Worm (Caenorhabditis elegans) whole organism, young adult: ENCODE results near the gene tpra-1.

Source experiments
- C17E4.6 ChIP-seq: fragments of 200-800 bp; sonication (Bioruptor generic); IDR thresholded peaks from 2 replicates; pipeline ENCODE4 v1.3.6; 2022; ENCODE audit warnings: missing genetic modification reagents, missing genetic modification characterization, missing compliant biosample characterization
- D2030.7 ChIP-seq: fragments of 200-800 bp; sonication (Bioruptor generic); IDR thresholded peaks from 2 replicates; pipeline ENCODE4 v1.3.6; 2022; ENCODE audit warnings: missing genetic modification reagents, missing genetic modification characterization, missing compliant biosample characterization
- F23B12.7 ChIP-seq: sonication (generic microtip); optimal IDR thresholded peaks from 2 replicates; lab custom pipeline; 2017; ENCODE audit warnings: missing genetic modification characterization, mild to moderate bottlenecking, missing compliant biosample characterization, antibody characterized with exemption, moderate library complexity; ENCODE audit not compliant: insufficient read depth
- F33H1.4 ChIP-seq: fragments of 200-800 bp; sonication (Bioruptor generic); IDR thresholded peaks from 2 replicates; pipeline ENCODE4 v1.3.6; 2022; ENCODE audit warnings: missing genetic modification reagents, missing genetic modification characterization, missing compliant biosample characterization
- F37B4.10 ChIP-seq: fragments of 200-800 bp; sonication (Bioruptor generic); IDR thresholded peaks from 2 replicates; pipeline ENCODE4 v1.3.6; 2022; ENCODE audit warnings: missing genetic modification characterization, missing compliant biosample characterization
- F49E8.2 ChIP-seq: sonication (generic microtip); optimal IDR thresholded peaks from 3 replicates; lab custom pipeline; 2017; ENCODE audit warnings: missing genetic modification characterization, mild to moderate bottlenecking, missing compliant biosample characterization, antibody characterized with exemption, moderate library complexity; ENCODE audit not compliant: insufficient read depth
- F52B5.7 ChIP-seq: sonication (generic microtip); optimal IDR thresholded peaks from 2 replicates; lab custom pipeline; 2016; ENCODE audit warnings: mild to moderate bottlenecking, missing genetic modification characterization, missing compliant biosample characterization
- F55B11.4 ChIP-seq: sonication (generic microtip); optimal IDR thresholded peaks from 2 replicates; lab custom pipeline; 2016; ENCODE audit warnings: missing compliant biosample characterization, missing genetic modification characterization, borderline replicate concordance; ENCODE audit not compliant: insufficient read depth
- F57A8.1 ChIP-seq: fragments of 200-800 bp; sonication (Bioruptor generic); optimal IDR thresholded peaks from 2 replicates; lab custom pipeline; 2018; ENCODE audit warnings: mild to moderate bottlenecking, missing genetic modification characterization, moderate library complexity, missing compliant biosample characterization
- K12H6.12 ChIP-seq: fragments of 200-800 bp; sonication (Bioruptor generic); optimal IDR thresholded peaks from 2 replicates; lab custom pipeline; 2018; ENCODE audit warnings: mild to moderate bottlenecking, missing genetic modification characterization, missing compliant biosample characterization
- T26A5.8 ChIP-seq: sonication (generic microtip); optimal IDR thresholded peaks from 2 replicates; lab custom pipeline; 2016; ENCODE audit warnings: missing genetic modification characterization, missing compliant biosample characterization
- Y53F4B.3 ChIP-seq: fragments of 200-800 bp; sonication (Bioruptor generic); IDR thresholded peaks from 2 replicates; pipeline ENCODE4 v1.3.6; 2022; ENCODE audit warnings: missing genetic modification reagents, missing genetic modification characterization, missing compliant biosample characterization
- Y95B8A.8 ChIP-seq: fragments of 200-800 bp; sonication (Bioruptor generic); IDR thresholded peaks from 2 replicates; pipeline ENCODE4 v1.3.6; 2022; ENCODE audit warnings: missing genetic modification reagents, missing genetic modification characterization, missing compliant biosample characterization
- attf-3 ChIP-seq: fragments of 200-800 bp; sonication (Bioruptor generic); conservative IDR thresholded peaks from 2 replicates; pipeline ENCODE4 v1.3.6; 2022; ENCODE audit warnings: missing genetic modification reagents, missing genetic modification characterization, missing compliant biosample characterization
- cebp-1 ChIP-seq, 2 experiments: fragments of 200-800 bp in 1 of 2; sonication (Bioruptor generic) in 1 of 2; sonication (generic microtip) in 1 of 2; IDR thresholded peaks in 1 of 2; optimal IDR thresholded peaks in 1 of 2; 2 replicates each; pipeline versions ENCODE4 v1.3.6 to Lab custom; 2017 to 2022; ENCODE audit warnings: missing compliant biosample characterization in 2 of 2, missing genetic modification characterization in 2 of 2, mild to moderate bottlenecking in 1 of 2, missing genetic modification reagents in 1 of 2, moderate library complexity in 1 of 2
- ceh-100 ChIP-seq: fragments of 200-800 bp; sonication (Bioruptor generic); IDR thresholded peaks from 2 replicates; pipeline ENCODE4 v1.3.6; 2022; ENCODE audit warnings: missing genetic modification reagents, missing genetic modification characterization, missing compliant biosample characterization
- chd-7 ChIP-seq: sonication (generic microtip); optimal IDR thresholded peaks from 2 replicates; lab custom pipeline; 2016; ENCODE audit warnings: mild to moderate bottlenecking, missing genetic modification characterization, moderate library complexity, missing compliant biosample characterization
- dox-1 ChIP-seq: fragments of 200-800 bp; sonication (Bioruptor generic); IDR thresholded peaks from 2 replicates; pipeline ENCODE4 v1.3.6; 2022; ENCODE audit warnings: missing genetic modification reagents, missing genetic modification characterization, missing compliant biosample characterization
- dpl-1 ChIP-seq: fragments of 150-350 bp; optimal IDR thresholded peaks from 2 replicates; lab custom pipeline; 2014; ENCODE audit warnings: missing biosample characterization, missing genetic modification reagents, missing genetic modification characterization
- efl-1 ChIP-seq: fragments of 150-350 bp; optimal IDR thresholded peaks from 2 replicates; lab custom pipeline; 2014; ENCODE audit warnings: missing biosample characterization, missing genetic modification reagents, missing genetic modification characterization
- egrh-3 ChIP-seq: fragments of 200-800 bp; sonication (Bioruptor generic); IDR thresholded peaks from 2 replicates; pipeline ENCODE4 v1.3.6; 2022; ENCODE audit warnings: missing genetic modification reagents, missing genetic modification characterization, missing compliant biosample characterization
- hlh-26 ChIP-seq: fragments of 200-800 bp; sonication (Bioruptor generic); conservative IDR thresholded peaks from 2 replicates; pipeline ENCODE4 v1.3.6; 2022; ENCODE audit warnings: missing genetic modification reagents, missing genetic modification characterization, missing compliant biosample characterization
- let-607 ChIP-seq, 2 experiments: fragments of 200-800 bp in 1 of 2; sonication (Bioruptor generic) in 1 of 2; sonication (generic microtip) in 1 of 2; optimal IDR thresholded peaks; 2 replicates each; lab custom pipeline; 2016 to 2018; ENCODE audit warnings: mild to moderate bottlenecking in 2 of 2, missing compliant biosample characterization in 2 of 2, missing genetic modification characterization in 2 of 2, moderate library complexity in 2 of 2, missing genotype in 1 of 2
- lin-26 ChIP-seq: fragments of 200-800 bp; sonication (Bioruptor generic); IDR thresholded peaks from 2 replicates; pipeline ENCODE4 v1.3.6; 2022; ENCODE audit warnings: missing genetic modification reagents, missing genetic modification characterization, missing compliant biosample characterization
- lin-54 ChIP-seq: fragments of 200-800 bp; sonication (Bioruptor generic); optimal IDR thresholded peaks from 2 replicates; lab custom pipeline; 2018; ENCODE audit warnings: mild to moderate bottlenecking, missing genetic modification characterization, missing compliant biosample characterization
- lir-1 ChIP-seq: fragments of 200-800 bp; sonication (Bioruptor generic); conservative IDR thresholded peaks from 2 replicates; pipeline ENCODE4 v1.3.6; 2022; ENCODE audit warnings: missing genetic modification reagents, missing genetic modification characterization, missing compliant biosample characterization
- lsl-1 ChIP-seq: fragments of 200-800 bp; sonication (Bioruptor generic); optimal IDR thresholded peaks from 2 replicates; lab custom pipeline; 2018; ENCODE audit warnings: mild to moderate bottlenecking, missing genetic modification characterization, moderate library complexity, missing compliant biosample characterization
- madf-3 ChIP-seq: fragments of 200-800 bp; sonication (Bioruptor generic); IDR thresholded peaks from 2 replicates; pipeline ENCODE4 v1.3.6; 2022; ENCODE audit warnings: missing genetic modification reagents, missing genetic modification characterization, missing compliant biosample characterization
- madf-6 ChIP-seq: fragments of 200-800 bp; sonication (Bioruptor generic); IDR thresholded peaks from 2 replicates; pipeline ENCODE4 v1.3.6; 2022; ENCODE audit warnings: missing genetic modification reagents, missing genetic modification characterization, missing compliant biosample characterization
- madf-8 ChIP-seq: fragments of 200-800 bp; sonication (Bioruptor generic); conservative IDR thresholded peaks from 2 replicates; pipeline ENCODE4 v1.3.6; 2022; ENCODE audit warnings: missing genetic modification reagents, missing genetic modification characterization, missing compliant biosample characterization
- mcd-1 ChIP-seq: fragments of 200-800 bp; sonication (Bioruptor generic); IDR thresholded peaks from 2 replicates; pipeline ENCODE4 v1.3.6; 2022; ENCODE audit warnings: missing genetic modification reagents, missing genetic modification characterization, missing compliant biosample characterization
- mes-4 ChIP-seq: sonication (generic microtip); optimal IDR thresholded peaks from 2 replicates; lab custom pipeline; 2016; ENCODE audit warnings: missing genotype, missing genetic modification characterization, missing compliant biosample characterization
- nhr-120 ChIP-seq: fragments of 200-800 bp; sonication (Bioruptor generic); IDR thresholded peaks from 2 replicates; pipeline ENCODE4 v1.3.6; 2022; ENCODE audit warnings: missing genetic modification characterization, missing compliant biosample characterization
- nhr-80 ChIP-seq: sonication (generic microtip); optimal IDR thresholded peaks from 2 replicates; lab custom pipeline; 2016; ENCODE audit warnings: missing genetic modification characterization, missing compliant biosample characterization
- pbrm-1 ChIP-seq: fragments of 200-800 bp; sonication (Bioruptor generic); IDR thresholded peaks from 2 replicates; pipeline ENCODE4 v1.3.6; 2022; ENCODE audit warnings: missing genetic modification reagents, missing genetic modification characterization, missing compliant biosample characterization
- pha-4 ChIP-seq: fragments of 150-350 bp; sonication (generic microtip); optimal IDR thresholded peaks from 2 replicates; lab custom pipeline; 2014; ENCODE audit warnings: missing biosample characterization, missing genetic modification reagents, missing genetic modification characterization
- sdz-38 ChIP-seq: sonication (generic microtip); optimal IDR thresholded peaks from 2 replicates; lab custom pipeline; 2016; ENCODE audit warnings: missing genotype, missing genetic modification characterization, missing compliant biosample characterization
- snpc-4 ChIP-seq, 5 experiments: fragments of 150-350 bp in 1 of 5; sonication (generic microtip) in 4 of 5; optimal IDR thresholded peaks; 2 replicates each; lab custom pipeline; 2014 to 2018; ENCODE audit warnings: missing genetic modification characterization in 5 of 5, missing biosample characterization in 3 of 5, antibody characterized with exemption in 2 of 5, mild to moderate bottlenecking in 2 of 5, missing compliant biosample characterization in 2 of 5, missing genotype in 2 of 5, moderate library complexity in 2 of 5, missing genetic modification reagents in 1 of 5
- tbp1 ChIP-seq: fragments of 200-800 bp; sonication (Bioruptor generic); optimal IDR thresholded peaks from 2 replicates; lab custom pipeline; 2018; ENCODE audit warnings: mild to moderate bottlenecking, missing genetic modification characterization, missing compliant biosample characterization
- unc-130 ChIP-seq: sonication (generic microtip); optimal IDR thresholded peaks from 2 replicates; lab custom pipeline; 2016; ENCODE audit warnings: missing genetic modification reagents, missing genetic modification characterization, missing compliant biosample characterization
- xnd-1 ChIP-seq: sonication (generic microtip); optimal IDR thresholded peaks from 2 replicates; lab custom pipeline; 2016; ENCODE audit warnings: missing genotype, missing genetic modification reagents, missing genetic modification characterization, missing compliant biosample characterization
- ztf-18 ChIP-seq: sonication (generic microtip); optimal IDR thresholded peaks from 2 replicates; lab custom pipeline; 2016; ENCODE audit warnings: missing genotype, mild to moderate bottlenecking, missing genetic modification characterization, missing compliant biosample characterization
- ztf-22 ChIP-seq: fragments of 200-800 bp; sonication (Bioruptor generic); optimal IDR thresholded peaks from 2 replicates; lab custom pipeline; 2018; ENCODE audit warnings: mild to moderate bottlenecking, missing genetic modification characterization, moderate library complexity, missing compliant biosample characterization
- ztf-25 ChIP-seq: fragments of 200-800 bp; sonication (Bioruptor generic); IDR thresholded peaks from 2 replicates; pipeline ENCODE4 v1.3.6; 2022; ENCODE audit warnings: missing genetic modification reagents, missing genetic modification characterization, missing compliant biosample characterization

Gene tpra-1

ce11 chrIV:8923381-8923780, 32.9 kb upstream of the tpra-1 start:
- TF ChIP-seq attf-3 (no peak), Y95B8A.8 (GFP tag; lab: Robert Waterston, UW) (no peak), lin-26 (GFP tag; lab: Robert Waterston, UW) (no peak), F37B4.10 (GFP tag; lab: Robert Waterston, UW) (no peak), lir-1 (GFP tag; lab: Robert Waterston, UW) (no peak), dpl-1 (no peak), unc-130 (GFP tag; lab: Kevin White, UChicago) (no peak), F49E8.2 (peak; percentile 36), F57A8.1 (no peak), mes-4 (tag; lab: Kevin White, UChicago) (no peak), F55B11.4 (tag; lab: Kevin White, UChicago) (no peak), pbrm-1 (GFP tag; lab: Robert Waterston, UW) (0 out of 2 replicates have a peak, but pooled peaks have one; percentile 7), nhr-120 (GFP tag; lab: Robert Waterston, UW) (no peak), tbp1 (peak; percentile 4), lin-54 (GFP tag; lab: Kevin White, UChicago) (peak; percentile 37), D2030.7 (GFP tag; lab: Robert Waterston, UW) (peak; percentile 45; the same call in 1 of the 2 replicates), mcd-1 (no peak), madf-6 (GFP tag; lab: Robert Waterston, UW) (peak; percentile 63), snpc-4 (GFP tag; optimal IDR thresholded peaks at IDR 0.05; lab: Kevin White, UChicago) (no peak), snpc-4 (tag; optimal IDR thresholded peaks at IDR 0.05; lab: Kevin White, UChicago) (peak in 1 of 4 experiments; percentile 41), ztf-18 (peak; percentile 94), sdz-38 (tag; lab: Kevin White, UChicago) (no peak), xnd-1 (tag; lab: Kevin White, UChicago) (peak; percentile 50), lsl-1 (peak; percentile 87), F33H1.4 (0 out of 2 replicates have a peak, but pooled peaks have one; percentile 31), pha-4 (tag; lab: Kevin White, UChicago) (no peak), efl-1 (peak; percentile 29), chd-7 (tag; lab: Kevin White, UChicago) (no peak), madf-8 (peak; percentile 48), madf-3 (GFP tag; lab: Robert Waterston, UW) (no peak), nhr-80 (tag; lab: Kevin White, UChicago) (no peak), dox-1 (0 out of 2 replicates have a peak, but pooled peaks have one; percentile 48), F23B12.7 (tag; lab: Kevin White, UChicago) (peak; percentile 9)

DNA sequence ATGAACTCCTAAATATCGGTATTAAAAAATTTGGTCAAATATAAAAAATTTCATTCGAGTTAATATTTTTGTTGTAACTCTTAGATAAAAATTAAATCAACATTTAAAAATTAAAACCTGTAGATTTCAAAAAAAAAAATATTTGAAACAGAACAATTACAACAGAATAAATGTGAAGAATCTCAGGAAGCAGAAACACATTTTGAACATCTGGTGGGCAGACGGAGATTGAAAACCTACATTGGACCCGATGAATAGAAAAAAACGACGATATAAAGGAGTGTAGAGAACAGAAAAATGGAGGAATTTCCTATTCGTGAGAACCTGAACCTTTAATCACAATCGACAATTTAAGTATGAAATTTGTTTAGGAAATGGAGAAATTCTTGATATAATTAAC, 32.2 kb upstream of the tpra-1 start:
- no peak for TF ChIP-seq dpl-1
- no peak for TF ChIP-seq ztf-22 (GFP tag; lab: Kevin White, UChicago)
- no peak for TF ChIP-seq K12H6.12 (tag; lab: Kevin White, UChicago)
- TF ChIP-seq Y53F4B.3 (GFP tag; lab: Robert Waterston, UW) = no peak
- TF ChIP-seq, all 124 proteins: peak for 0

DNA sequence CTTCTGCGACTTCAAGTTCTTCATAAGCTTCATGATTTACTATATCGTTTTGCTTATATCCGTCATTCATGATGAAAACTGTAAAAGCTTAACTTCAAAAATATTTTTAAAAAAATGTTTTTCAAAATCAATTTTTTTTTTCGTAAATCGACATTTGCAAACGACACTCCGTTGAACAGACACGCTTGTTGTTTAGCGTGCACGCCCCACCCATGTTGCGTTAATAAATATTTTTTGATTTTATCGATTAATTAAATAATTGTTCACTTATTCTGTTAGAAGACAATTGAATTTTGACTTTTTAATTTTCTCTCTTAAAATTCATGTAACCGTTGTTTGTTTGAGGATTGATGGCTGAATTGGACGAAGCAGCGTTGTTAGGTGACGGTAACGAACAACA, 30.3 kb upstream of the tpra-1 start, which contains the start of the genes D1046.2 and cfim-2:
D1046.2 (minus strand) TSS at position 78 of the 400 bp plus-strand sequence.
cfim-2 (plus strand) TSS at position 335 of the 400 bp plus-strand sequence.
- TF ChIP-seq T26A5.8 (tag; lab: Kevin White, UChicago) (no peak), egrh-3 (GFP tag; lab: Robert Waterston, UW) (no peak), attf-3 (peak; percentile 96), cebp-1 (GFP tag; IDR thresholded peaks at IDR 0.05; lab: Robert Waterston, UW) (no peak), cebp-1 (tag; optimal IDR thresholded peaks at IDR 0.05; lab: Kevin White, UChicago) (no peak), C17E4.6 (GFP tag; lab: Robert Waterston, UW) (no peak), hlh-26 (GFP tag; lab: Robert Waterston, UW) (no peak), ztf-25 (GFP tag; lab: Robert Waterston, UW) (no peak), F23B12.7 (tag; lab: Kevin White, UChicago) (peak; percentile 4), let-607 (tag; optimal IDR thresholded peaks at IDR 0.05; lab: Kevin White, UChicago) (no peak), ceh-100 (no peak), F52B5.7 (tag; lab: Kevin White, UChicago) (no peak)
- TF ChIP-seq, all 124 proteins: peak for 2
